Fruit fly (Drosophila melanogaster) whole organism, embryonic: Measurements from ENCODE around the gene woc.

Experiments
- Abd-B ChIP-seq: fragments of 200-800 bp; sonication (Bioruptor generic); optimal IDR thresholded peaks from 2 replicates; lab custom pipeline; 2018; ENCODE audit warnings: missing biosample characterization, mild to moderate bottlenecking, missing genetic modification characterization, moderate library complexity
- Bteb2 ChIP-seq: fragments of 200-800 bp; sonication (Bioruptor generic); optimal IDR thresholded peaks from 2 replicates; lab custom pipeline; 2016; ENCODE audit warnings: missing biosample characterization, missing genetic modification characterization
- C15 ChIP-seq: fragments of 200-800 bp; sonication (Bioruptor generic); IDR thresholded peaks from 3 replicates; pipeline ENCODE4 v1.3.6; 2022; ENCODE audit warnings: missing biosample characterization, missing genetic modification characterization
- CG10565 ChIP-seq: fragments of 200-800 bp; sonication (Bioruptor generic); optimal IDR thresholded peaks from 3 replicates; lab custom pipeline; 2016; ENCODE audit warnings: missing biosample characterization, mild to moderate bottlenecking, missing genetic modification characterization
- CG11093 ChIP-seq: fragments of 200-800 bp; sonication (Bioruptor generic); IDR thresholded peaks from 3 replicates; pipeline ENCODE4 v1.3.6; 2022; ENCODE audit warnings: missing biosample characterization, missing genetic modification characterization
- CG11696 ChIP-seq: fragments of 200-800 bp; sonication (Bioruptor generic); IDR thresholded peaks from 2 replicates; pipeline ENCODE4 v1.3.6; 2022; ENCODE audit warnings: missing biosample characterization, missing genetic modification characterization
- CG12769 ChIP-seq: fragments of 200-800 bp; sonication (Bioruptor generic); optimal IDR thresholded peaks from 2 replicates; lab custom pipeline; 2019; ENCODE audit warnings: missing biosample characterization, mild to moderate bottlenecking, missing genetic modification characterization, moderate library complexity
- CG1603 ChIP-seq: fragments of 200-800 bp; sonication (Bioruptor generic); optimal IDR thresholded peaks from 2 replicates; lab custom pipeline; 2019; ENCODE audit warnings: missing biosample characterization, mild to moderate bottlenecking, missing genetic modification characterization, moderate library complexity
- CG17912 ChIP-seq: fragments of 200-800 bp; sonication (Bioruptor generic); optimal IDR thresholded peaks from 2 replicates; lab custom pipeline; 2018; ENCODE audit warnings: missing biosample characterization, mild to moderate bottlenecking, missing genetic modification characterization
- CG18619 ChIP-seq: fragments of 200-800 bp; sonication (Bioruptor generic); optimal IDR thresholded peaks from 3 replicates; lab custom pipeline; 2017; ENCODE audit warnings: missing biosample characterization, mild to moderate bottlenecking, missing genetic modification characterization
- CG3281 ChIP-seq: fragments of 200-800 bp; sonication (Bioruptor generic); optimal IDR thresholded peaks from 3 replicates; lab custom pipeline; 2017; ENCODE audit warnings: missing biosample characterization, mild to moderate bottlenecking, missing genetic modification characterization
- CG33213 ChIP-seq: fragments of 200-800 bp; sonication (Bioruptor generic); optimal IDR thresholded peaks from 3 replicates; lab custom pipeline; 2016; ENCODE audit warnings: missing biosample characterization, missing genetic modification characterization
- CG34376 ChIP-seq: fragments of 200-800 bp; sonication (Bioruptor generic); optimal IDR thresholded peaks from 2 replicates; lab custom pipeline; 2018; ENCODE audit warnings: missing biosample characterization, mild to moderate bottlenecking, missing genetic modification characterization
- CG6791 ChIP-seq: fragments of 200-800 bp; sonication (Bioruptor generic); IDR thresholded peaks from 3 replicates; pipeline ENCODE4 v1.3.6; 2022; ENCODE audit warnings: missing biosample characterization, missing genetic modification characterization; ENCODE audit not compliant: partially characterized antibody
- CG7839 ChIP-seq: fragments of 200-800 bp; sonication (Bioruptor generic); optimal IDR thresholded peaks from 3 replicates; lab custom pipeline; 2018; ENCODE audit warnings: missing biosample characterization, mild to moderate bottlenecking, missing genetic modification characterization, moderate library complexity
- CG8765 ChIP-seq: fragments of 200-800 bp; sonication (Bioruptor generic); IDR thresholded peaks from 2 replicates; pipeline ENCODE4 v1.3.6; 2022; ENCODE audit warnings: missing biosample characterization, missing genetic modification characterization
- CG9797 ChIP-seq: fragments of 200-800 bp; sonication (Bioruptor generic); optimal IDR thresholded peaks from 3 replicates; lab custom pipeline; 2018; ENCODE audit warnings: missing biosample characterization, mild to moderate bottlenecking, missing genetic modification characterization
- CHES-1-like ChIP-seq: fragments of 200-800 bp; sonication (Bioruptor generic); optimal IDR thresholded peaks from 2 replicates; lab custom pipeline; 2016; ENCODE audit warnings: missing biosample characterization, missing genetic modification characterization
- E2f1 ChIP-seq: fragments of 200-800 bp; sonication (Bioruptor generic); IDR thresholded peaks from 2 replicates; pipeline ENCODE4 v1.3.6; 2022; ENCODE audit warnings: missing biosample characterization, missing genetic modification characterization
- HHEX ChIP-seq: fragments of 200-800 bp; sonication (Bioruptor generic); optimal IDR thresholded peaks from 3 replicates; lab custom pipeline; 2017; ENCODE audit warnings: missing biosample characterization, mild to moderate bottlenecking, missing genetic modification characterization, missing genetic modification reagents
- HLH3B ChIP-seq: fragments of 200-800 bp; sonication (Bioruptor generic); IDR thresholded peaks from 2 replicates; pipeline ENCODE4 v1.3.6; 2022; ENCODE audit warnings: missing biosample characterization, missing genetic modification characterization
- Hr78 ChIP-seq, 2 experiments: fragments of 200-800 bp in 1 of 2; fragments of >200 bp in 1 of 2; sonication (Bioruptor generic) in 1 of 2; optimal IDR thresholded peaks; 2 replicates each; lab custom pipeline; 2017 to 2019; ENCODE audit warnings: missing biosample characterization in 2 of 2, missing genetic modification characterization in 2 of 2, mild to moderate bottlenecking in 1 of 2, moderate library complexity in 1 of 2
- Kr ChIP-seq: fragments of 200-800 bp; sonication (Bioruptor generic); optimal IDR thresholded peaks from 2 replicates; lab custom pipeline; 2017; ENCODE audit warnings: missing biosample characterization, mild to moderate bottlenecking, missing genetic modification characterization
- Neu2 ChIP-seq: fragments of 200-800 bp; sonication (Bioruptor generic); optimal IDR thresholded peaks from 3 replicates; lab custom pipeline; 2016; ENCODE audit warnings: missing biosample characterization, missing genetic modification characterization, borderline replicate concordance
- Oli ChIP-seq: fragments of 200-800 bp; sonication (Bioruptor generic); optimal IDR thresholded peaks from 2 replicates; lab custom pipeline; 2018; ENCODE audit warnings: missing biosample characterization, mild to moderate bottlenecking, missing genetic modification characterization, moderate library complexity
- Opbp ChIP-seq: fragments of 200-800 bp; sonication (Bioruptor generic); IDR thresholded peaks from 3 replicates; pipeline ENCODE4 v1.3.6; 2022; ENCODE audit warnings: missing biosample characterization, missing genetic modification characterization; ENCODE audit not compliant: partially characterized antibody
- Rfx ChIP-seq: fragments of 200-800 bp; sonication (Bioruptor generic); IDR thresholded peaks from 2 replicates; pipeline ENCODE4 v1.3.6; 2022; ENCODE audit warnings: missing biosample characterization, missing genetic modification characterization
- Sox102F ChIP-seq: fragments of 200-800 bp; sonication (Bioruptor generic); optimal IDR thresholded peaks from 2 replicates; lab custom pipeline; 2018; ENCODE audit warnings: missing biosample characterization, mild to moderate bottlenecking, missing genetic modification characterization, moderate library complexity
- Stat92E ChIP-seq, 3 experiments: fragments of >200 bp in 2 of 3; fragments of 200-800 bp in 1 of 3; sonication (Bioruptor generic) in 1 of 3; optimal IDR thresholded peaks; 2 replicates each; lab custom pipeline; 2017 to 2019; ENCODE audit warnings: missing biosample characterization in 3 of 3, missing genetic modification characterization in 3 of 3, mild to moderate bottlenecking in 1 of 3, moderate library complexity in 1 of 3
- Xrp1 ChIP-seq: fragments of 200-800 bp; sonication (Bioruptor generic); IDR thresholded peaks from 2 replicates; pipeline ENCODE4 v1.3.6; 2022; ENCODE audit warnings: missing biosample characterization, missing genetic modification characterization
- al ChIP-seq: fragments of 200-800 bp; sonication (Bioruptor generic); IDR thresholded peaks from 2 replicates; pipeline ENCODE4 v1.3.6; 2022; ENCODE audit warnings: missing biosample characterization, missing genetic modification characterization
- bbx ChIP-seq: fragments of 200-800 bp; sonication (Bioruptor generic); IDR thresholded peaks from 2 replicates; pipeline ENCODE4 v1.3.6; 2022; ENCODE audit warnings: missing biosample characterization, missing genetic modification characterization; ENCODE audit not compliant: partially characterized antibody
- cad ChIP-seq: fragments of >200 bp; optimal IDR thresholded peaks from 2 replicates; lab custom pipeline; 2017; ENCODE audit warnings: missing biosample characterization, missing genetic modification characterization
- crc ChIP-seq: fragments of 200-800 bp; sonication (Bioruptor generic); optimal IDR thresholded peaks from 2 replicates; lab custom pipeline; 2016; ENCODE audit warnings: missing biosample characterization, missing genetic modification characterization
- exex ChIP-seq: fragments of 200-800 bp; sonication (Bioruptor generic); optimal IDR thresholded peaks from 4 replicates; lab custom pipeline; 2018; ENCODE audit warnings: missing biosample characterization, mild to moderate bottlenecking, missing genetic modification characterization, moderate library complexity
- ftz-f1 ChIP-seq: fragments of 200-800 bp; sonication (Bioruptor generic); optimal IDR thresholded peaks from 2 replicates; lab custom pipeline; 2016; ENCODE audit warnings: missing biosample characterization, missing genetic modification characterization
- fu2 ChIP-seq: fragments of 200-800 bp; sonication (Bioruptor generic); optimal IDR thresholded peaks from 2 replicates; lab custom pipeline; 2016; ENCODE audit warnings: missing biosample characterization, missing genetic modification characterization
- grn ChIP-seq: fragments of 200-800 bp; sonication (Bioruptor generic); optimal IDR thresholded peaks from 3 replicates; lab custom pipeline; 2017; ENCODE audit warnings: missing biosample characterization, missing genetic modification characterization
- hkb ChIP-seq, 2 experiments: fragments of 200-800 bp in 1 of 2; fragments of >200 bp in 1 of 2; sonication (Bioruptor generic) in 1 of 2; IDR thresholded peaks in 1 of 2; optimal IDR thresholded peaks in 1 of 2; 2 replicates each; pipeline versions ENCODE4 v1.3.6 to Lab custom; 2017 to 2022; ENCODE audit warnings: missing biosample characterization in 1 of 2, missing genetic modification characterization in 1 of 2
- ind ChIP-seq: fragments of 200-800 bp; sonication (Bioruptor generic); optimal IDR thresholded peaks from 3 replicates; lab custom pipeline; 2016; ENCODE audit warnings: missing biosample characterization, missing genetic modification characterization
- onecut ChIP-seq: fragments of 200-800 bp; sonication (Bioruptor generic); IDR thresholded peaks from 2 replicates; pipeline ENCODE4 v1.3.6; 2022; ENCODE audit warnings: missing biosample characterization, missing genetic modification characterization
- org-1 ChIP-seq: fragments of 200-800 bp; sonication (Bioruptor generic); optimal IDR thresholded peaks from 2 replicates; lab custom pipeline; 2017; ENCODE audit warnings: missing biosample characterization, missing genetic modification characterization
- psq ChIP-seq: fragments of 200-800 bp; sonication (Bioruptor generic); optimal IDR thresholded peaks from 2 replicates; lab custom pipeline; 2017; ENCODE audit warnings: missing biosample characterization, missing genetic modification characterization
- repo ChIP-seq: fragments of 200-800 bp; sonication (Bioruptor generic); optimal IDR thresholded peaks from 2 replicates; lab custom pipeline; 2016; ENCODE audit warnings: missing biosample characterization, missing genetic modification characterization
- sim ChIP-seq: fragments of 200-800 bp; sonication (Bioruptor generic); IDR thresholded peaks from 2 replicates; pipeline ENCODE4 v1.3.6; 2022; ENCODE audit warnings: missing biosample characterization, missing genetic modification characterization
- ssp ChIP-seq: fragments of 200-800 bp; sonication (Bioruptor generic); IDR thresholded peaks from 2 replicates; pipeline ENCODE4 v1.3.6; 2022; ENCODE audit warnings: missing biosample characterization, missing genetic modification characterization
- stwl ChIP-seq: fragments of 200-800 bp; sonication (Bioruptor generic); optimal IDR thresholded peaks from 3 replicates; lab custom pipeline; 2018; ENCODE audit warnings: missing biosample characterization, mild to moderate bottlenecking, missing genetic modification characterization, moderate library complexity
- sug ChIP-seq: fragments of 200-800 bp; optimal IDR thresholded peaks from 2 replicates; lab custom pipeline; 2019; ENCODE audit warnings: missing biosample characterization, mild to moderate bottlenecking, missing genetic modification characterization, moderate library complexity
- tap ChIP-seq: fragments of 200-800 bp; optimal IDR thresholded peaks from 3 replicates; lab custom pipeline; 2019; ENCODE audit warnings: missing biosample characterization, mild to moderate bottlenecking, missing genetic modification characterization, moderate library complexity
- tll ChIP-seq, 2 experiments: fragments of 200-800 bp in 1 of 2; fragments of >200 bp in 1 of 2; sonication (Bioruptor generic) in 1 of 2; optimal IDR thresholded peaks; 2 replicates each; lab custom pipeline; 2017 to 2019; ENCODE audit warnings: missing biosample characterization in 2 of 2, missing genetic modification characterization in 2 of 2, mild to moderate bottlenecking in 1 of 2, moderate library complexity in 1 of 2
- usp ChIP-seq: fragments of >200 bp; optimal IDR thresholded peaks from 2 replicates; lab custom pipeline; 2017; ENCODE audit warnings: missing biosample characterization, missing genetic modification characterization

woc gene

DNA sequence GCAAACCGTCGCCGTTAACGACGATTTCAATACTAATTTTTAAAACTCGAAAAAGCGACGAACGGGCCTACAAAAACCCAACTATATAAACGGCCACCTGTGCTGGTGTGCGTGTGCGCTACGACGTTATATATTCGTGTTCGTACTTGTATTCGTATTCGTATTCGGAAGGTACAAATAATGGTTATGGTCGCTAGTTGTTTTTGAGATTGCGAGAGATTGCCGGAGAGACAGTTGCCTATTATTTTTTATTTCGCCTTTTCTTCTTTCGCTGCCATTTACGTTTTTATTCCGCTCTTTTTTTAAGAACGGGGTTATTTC, 17.9 kb upstream of the woc start (continued):
- TF ChIP-seq Neu2 (GFP tag; lab: Kevin White, UChicago) (no peak), Kr (no peak), CG34376 (no peak), org-1 (no peak), CG17912 (GFP tag; lab: Kevin White, UChicago) (no peak), crc (GFP tag; lab: Kevin White, UChicago) (no peak), bbx (peak; percentile 42; the same call in 1 of the 2 replicates), Bteb2 (no peak), hkb (optimal IDR thresholded peaks at IDR 0.05; lab: Kevin White, UChicago) (no peak), hkb (GFP tag; IDR thresholded peaks at IDR 0.05; lab: Robert Waterston, UW) (no peak; the same call in 1 of the 2 replicates), HLH3B (GFP tag; lab: Robert Waterston, UW) (no peak), CG18619 (GFP tag; lab: Kevin White, UChicago) (no peak), sim (GFP tag; lab: Robert Waterston, UW) (no peak), Stat92E (GFP tag; optimal IDR thresholded peaks at IDR 0.05; lab: Kevin White, UChicago) (no peak), CG10565 (GFP tag; lab: Kevin White, UChicago) (no peak), Oli (no peak), CG7839 (no peak), CG6791 (GFP tag; lab: Robert Waterston, UW) (peak; percentile 47; the same call in 1 of the 3 replicates), CG33213 (GFP tag; lab: Kevin White, UChicago) (no peak), Xrp1 (GFP tag; lab: Robert Waterston, UW) (no peak), stwl (tag; lab: Kevin White, UChicago) (no peak), tap (tag; lab: Kevin White, UChicago) (no peak), ftz-f1 (GFP tag; lab: Kevin White, UChicago) (no peak), CG12769 (tag; lab: Kevin White, UChicago) (peak; percentile 31), CG9797 (GFP tag; lab: Kevin White, UChicago) (peak; percentile 33), al (GFP tag; lab: Robert Waterston, UW) (no peak), Hr78 (GFP tag; optimal IDR thresholded peaks at IDR 0.05; lab: Kevin White, UChicago) (no peak), usp (GFP tag; lab: Kevin White, UChicago) (no peak), CG11093 (GFP tag; lab: Robert Waterston, UW) (no peak), exex (peak; percentile 7), CG8765 (GFP tag; lab: Robert Waterston, UW) (no peak), repo (GFP tag; lab: Kevin White, UChicago) (no peak), Abd-B (no peak), tll (GFP tag; optimal IDR thresholded peaks at IDR 0.05; lab: Kevin White, UChicago) (no peak), onecut (GFP tag; lab: Robert Waterston, UW) (no peak), HHEX (no peak), sug (tag; lab: Kevin White, UChicago) (no peak), fu2 (no peak), Sox102F (GFP tag; lab: Kevin White, UChicago) (no peak), grn (GFP tag; lab: Kevin White, UChicago) (peak; percentile 26), Opbp (0 out of 3 replicates have a peak, but pooled peaks have one; percentile 43), ssp (GFP tag; lab: Robert Waterston, UW) (no peak), CG3281 (GFP tag; lab: Kevin White, UChicago) (no peak), Rfx (no peak), C15 (GFP tag; lab: Robert Waterston, UW) (no peak), CG1603 (tag; lab: Kevin White, UChicago) (no peak), ind (GFP tag; lab: Kevin White, UChicago) (no peak), E2f1 (GFP tag; lab: Robert Waterston, UW) (no peak), cad (GFP tag; lab: Kevin White, UChicago) (no peak), CHES-1-like (GFP tag; lab: Kevin White, UChicago) (no peak), psq (GFP tag; lab: Kevin White, UChicago) (no peak), CG11696 (GFP tag; lab: Robert Waterston, UW) (no peak)
